Worm (Caenorhabditis elegans) whole organism, L4/young adult: ENCODE measurements around the gene ceh-100.

Experiments used
- W03F9.2 ChIP-seq: fragments of 150-350 bp; optimal IDR thresholded peaks from 2 replicates; lab custom pipeline; 2014; ENCODE audit warnings: missing biosample characterization, missing genetic modification characterization
- him-1 ChIP-seq: sonication (generic microtip); optimal IDR thresholded peaks from 2 replicates; lab custom pipeline; 2016; ENCODE audit warnings: missing genotype, missing genetic modification reagents, missing genetic modification characterization, missing compliant biosample characterization

ce11 chrII:12572760-12573159 lies 30.7 kb downstream of the ceh-100 start, which contains the start of gene Y38E10A.35:
- TF ChIP-seq him-1 (tag; lab: Kevin White, UChicago) = no peak
- TF ChIP-seq W03F9.2 = no peak
